Worm (Caenorhabditis elegans): ENCODE measurements around the gene F59G1.4.

ce11 chrII:5911939-5912523, 16.1 kb downstream of the F59G1.4 start:
- TF ChIP-seq ama-1 (optimal IDR thresholded peaks at IDR 0.05) (no peak), tra-4 (tag; optimal IDR thresholded peaks at IDR 0.05) (no peak), hmbx-1 (tag; optimal IDR thresholded peaks at IDR 0.05) (no peak), aly-1 (tag; optimal IDR thresholded peaks at IDR 0.05) (no peak), flt-1 (GFP tag; IDR thresholded peaks at IDR 0.05) (no peak), tbx-37 (GFP tag; conservative IDR thresholded peaks at IDR 0.05) (no peak), ceh-13 (GFP tag; optimal IDR thresholded peaks at IDR 0.05) (no peak)
